Worm (Caenorhabditis elegans): ENCODE results near the gene T08E11.1.
"Not testable (repeated sequence)": the region's sequence is repeated elsewhere in the genome, so short reads cannot be mapped to it uniquely, and the experiment has no call there.

The T08E11.1 gene

ce11 chrII:1851716-1852115, 15.4 kb downstream of the T08E11.1 start:
- no peak for TF ChIP-seq scrt-1 (GFP tag; IDR thresholded peaks at IDR 0.05)

ce11 chrII:1852503-1852902, 16.2 kb downstream of the T08E11.1 start, which contains the start of gene C52E2.2:
TSS of gene C52E2.2 (plus strand) at chrII:1852803.
- TF ChIP-seq ama-1 (optimal IDR thresholded peaks at IDR 0.05) (no peak), pes-1 (GFP tag; IDR thresholded peaks at IDR 0.05) (no peak), hmg-4 (GFP tag; optimal IDR thresholded peaks at IDR 0.05) (no peak), F13C5.2 (tag; optimal IDR thresholded peaks at IDR 0.05) (no peak), scrt-1 (GFP tag; IDR thresholded peaks at IDR 0.05) (no peak), flt-1 (GFP tag; IDR thresholded peaks at IDR 0.05) (no peak)

ce11 chrII:1854094-1854493, 17.8 kb downstream of the T08E11.1 start, which contains the start of gene fbxb-95:
TSS of gene fbxb-95 (plus strand) at chrII:1854394.
- not testable (repeated sequence) for TF ChIP-seq ets-7, F13C5.2, hnd-1 (tag; optimal IDR thresholded peaks at IDR 0.05)

ce11 chrII:1861285-1861793, 25.0 kb downstream of the T08E11.1 start, which contains the start of gene C16C4.18:
TSS of gene C16C4.18 (minus strand) at chrII:1861335.
- TF ChIP-seq F13C5.2 (tag; optimal IDR thresholded peaks at IDR 0.05); tbx-37 (GFP tag; conservative IDR thresholded peaks at IDR 0.05); B0310.2 (tag; optimal IDR thresholded peaks at IDR 0.05): not testable (repeated sequence)

- not testable (repeated sequence) for TF ChIP-seq flt-1 (GFP tag; IDR thresholded peaks at IDR 0.05); tbx-11 (GFP tag; IDR thresholded peaks at IDR 0.05); sea-1 (GFP tag; conservative IDR thresholded peaks at IDR 0.05)
These were observed 26.0 kb downstream of the T08E11.1 start, which contains the start of gene fbxb-98 for ce11 chrII:1862334-1862733. TSS of gene fbxb-98 (plus strand) at chrII:1862634.

ce11 chrII:1864278-1864677, 28.0 kb downstream of the T08E11.1 start, which contains the start of gene C16C4.17:
TSS of gene C16C4.17 (plus strand) at chrII:1864578.
- TF ChIP-seq tbx-11 (GFP tag; IDR thresholded peaks at IDR 0.05) (no peak), hnd-1 (tag; optimal IDR thresholded peaks at IDR 0.05) (no peak), flt-1 (GFP tag; IDR thresholded peaks at IDR 0.05) (no peak), F13C5.2 (tag; optimal IDR thresholded peaks at IDR 0.05) (no peak), sea-1 (GFP tag; conservative IDR thresholded peaks at IDR 0.05) (no peak), aly-1 (tag; optimal IDR thresholded peaks at IDR 0.05) (no peak), ama-1 (optimal IDR thresholded peaks at IDR 0.05) (no peak), tbx-37 (GFP tag; conservative IDR thresholded peaks at IDR 0.05) (no peak), pes-1 (GFP tag; IDR thresholded peaks at IDR 0.05) (no peak)

ce11 chrII:1865683-1866431, 29.6 kb downstream of the T08E11.1 start, which contains the start of gene math-15:
TSS of gene math-15 (plus strand) at chrII:1866381.
- TF ChIP-seq scrt-1 (GFP tag; IDR thresholded peaks at IDR 0.05), result no peak
- no peak for TF ChIP-seq aly-1 (tag; optimal IDR thresholded peaks at IDR 0.05)
- TF ChIP-seq hnd-1 (tag; optimal IDR thresholded peaks at IDR 0.05), result no peak
- no peak for TF ChIP-seq F13C5.2 (tag; optimal IDR thresholded peaks at IDR 0.05)
- no peak for TF ChIP-seq hmg-4 (GFP tag; optimal IDR thresholded peaks at IDR 0.05)
- no peak for TF ChIP-seq hmbx-1 (tag; optimal IDR thresholded peaks at IDR 0.05)
- no peak for TF ChIP-seq tbx-11 (GFP tag; IDR thresholded peaks at IDR 0.05)
- no peak for TF ChIP-seq ama-1 (optimal IDR thresholded peaks at IDR 0.05)
- TF ChIP-seq B0310.2 (tag; optimal IDR thresholded peaks at IDR 0.05), result no peak
- no peak for TF ChIP-seq flt-1 (GFP tag; IDR thresholded peaks at IDR 0.05)
- TF ChIP-seq ets-7 (tag; optimal IDR thresholded peaks at IDR 0.05), result no peak
- TF ChIP-seq sea-1 (GFP tag; conservative IDR thresholded peaks at IDR 0.05), result no peak
- no peak for TF ChIP-seq ceh-13 (GFP tag; optimal IDR thresholded peaks at IDR 0.05)
- no peak for TF ChIP-seq tra-4 (tag; optimal IDR thresholded peaks at IDR 0.05)
- TF ChIP-seq ceh-36 (tag; optimal IDR thresholded peaks at IDR 0.05), result no peak
- TF ChIP-seq pes-1 (GFP tag; IDR thresholded peaks at IDR 0.05), result no peak
- TF ChIP-seq tbx-37 (GFP tag; conservative IDR thresholded peaks at IDR 0.05), result no peak

- TF ChIP-seq tbx-11 (GFP tag; IDR thresholded peaks at IDR 0.05) (no peak), hmbx-1 (tag; optimal IDR thresholded peaks at IDR 0.05) (no peak), hmg-4 (GFP tag; optimal IDR thresholded peaks at IDR 0.05) (no peak), hnd-1 (tag; optimal IDR thresholded peaks at IDR 0.05) (no peak), ceh-13 (GFP tag; optimal IDR thresholded peaks at IDR 0.05) (no peak), F13C5.2 (tag; optimal IDR thresholded peaks at IDR 0.05) (no peak), ama-1 (optimal IDR thresholded peaks at IDR 0.05) (no peak), scrt-1 (GFP tag; IDR thresholded peaks at IDR 0.05) (no peak), ceh-36 (tag; optimal IDR thresholded peaks at IDR 0.05) (no peak)
These were observed 32.8 kb downstream of the T08E11.1 start, which contains the start of gene math-14 for ce11 chrII:1869120-1869519. TSS of gene math-14 (plus strand) at chrII:1869420.

Data from whole organism, early embryonic.